Worm (Caenorhabditis elegans): ENCODE results near the gene T06E8.8.
A peak's percentile ranks its signal among the peaks of the same experiment; 100 is the strongest.

DNA sequence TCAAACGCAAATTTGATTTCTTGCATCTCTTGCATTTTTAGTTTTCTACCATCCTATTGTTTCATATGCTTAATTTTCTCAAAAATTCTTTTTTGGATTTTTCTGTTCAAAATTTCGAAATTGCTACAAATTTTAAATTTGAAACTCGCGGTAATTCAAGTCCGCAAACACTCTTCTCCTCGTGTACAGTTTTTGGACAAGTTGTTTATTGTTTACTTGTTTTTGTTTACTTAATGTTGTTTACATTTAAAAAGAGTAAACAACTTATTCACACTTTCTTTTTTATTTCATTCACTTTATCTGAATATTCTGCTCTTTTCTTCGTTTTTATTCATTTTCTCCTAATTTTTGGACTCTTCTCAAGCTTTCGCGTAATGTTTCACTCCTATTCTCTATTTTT, 25.3 kb upstream of the T06E8.8 start:
- TF ChIP-seq aly-2 (tag; optimal IDR thresholded peaks at IDR 0.05): no peak
- peak in 1 of 2 experiments; percentile 81 for TF ChIP-seq unc-62 (GFP tag; optimal IDR thresholded peaks at IDR 0.05 in 1 of 2)
- no peak for TF ChIP-seq unc-62 (tag; optimal IDR thresholded peaks at IDR 0.05)

Measured in whole organism, L4 larva.